Fruit fly (Drosophila melanogaster) Kc167 (cell line): ENCODE measurements around the gene Scm.

ENCODE experiments used
- Sin3A ChIP-seq: fragments of >200 bp; optimal IDR thresholded peaks from 2 replicates; lab custom pipeline; 2018; ENCODE audit warnings: missing external identifiers
- insv ChIP-seq: fragments of >200 bp; optimal IDR thresholded peaks from 3 replicates; lab custom pipeline; 2018; ENCODE audit warnings: missing external identifiers

The Scm gene

dm6 chr3R:9586663-9587248 is 50.7 kb downstream of the Scm start, which contains the start of gene P58IPK:
Gene P58IPK (plus strand): TSS chr3R:9586942.
- no peak for TF ChIP-seq insv (lab: Kevin White, UChicago)
- TF ChIP-seq Sin3A (lab: Kevin White, UChicago): no peak
